Worm (Caenorhabditis elegans) whole organism, young adult: ENCODE results near the gene cpar-1.

Source experiments
- B0336.3 ChIP-seq: fragments of 200-800 bp; sonication (Bioruptor generic); IDR thresholded peaks from 2 replicates; pipeline ENCODE4 v1.3.6; 2022; ENCODE audit warnings: missing genetic modification characterization, missing compliant biosample characterization
- F37B4.10 ChIP-seq: fragments of 200-800 bp; sonication (Bioruptor generic); IDR thresholded peaks from 2 replicates; pipeline ENCODE4 v1.3.6; 2022; ENCODE audit warnings: missing genetic modification characterization, missing compliant biosample characterization
- F52B5.7 ChIP-seq: sonication (generic microtip); optimal IDR thresholded peaks from 2 replicates; lab custom pipeline; 2016; ENCODE audit warnings: mild to moderate bottlenecking, missing genetic modification characterization, missing compliant biosample characterization
- Y95B8A.8 ChIP-seq: fragments of 200-800 bp; sonication (Bioruptor generic); IDR thresholded peaks from 2 replicates; pipeline ENCODE4 v1.3.6; 2022; ENCODE audit warnings: missing genetic modification reagents, missing genetic modification characterization, missing compliant biosample characterization
- ceh-27 ChIP-seq: fragments of 200-800 bp; sonication (Bioruptor generic); optimal IDR thresholded peaks from 2 replicates; lab custom pipeline; 2018; ENCODE audit warnings: mild to moderate bottlenecking, missing genetic modification characterization, moderate library complexity, missing compliant biosample characterization
- ceh-91 ChIP-seq: fragments of 200-800 bp; sonication (Bioruptor generic); IDR thresholded peaks from 2 replicates; pipeline ENCODE4 v1.3.6; 2022; ENCODE audit warnings: missing genetic modification reagents, missing genetic modification characterization, missing compliant biosample characterization
- chd-7 ChIP-seq: sonication (generic microtip); optimal IDR thresholded peaks from 2 replicates; lab custom pipeline; 2016; ENCODE audit warnings: mild to moderate bottlenecking, missing genetic modification characterization, moderate library complexity, missing compliant biosample characterization
- efl-1 ChIP-seq: fragments of 150-350 bp; optimal IDR thresholded peaks from 2 replicates; lab custom pipeline; 2014; ENCODE audit warnings: missing biosample characterization, missing genetic modification reagents, missing genetic modification characterization
- egl-18 ChIP-seq: fragments of 200-800 bp; sonication (Bioruptor generic); IDR thresholded peaks from 2 replicates; pipeline ENCODE4 v1.3.6; 2022; ENCODE audit warnings: missing genetic modification reagents, missing genetic modification characterization, missing compliant biosample characterization
- hmg-1.2 ChIP-seq: fragments of 200-800 bp; sonication (Bioruptor generic); IDR thresholded peaks from 2 replicates; pipeline ENCODE4 v1.3.6; 2022; ENCODE audit warnings: missing genetic modification reagents, missing genetic modification characterization, missing compliant biosample characterization
- hrde-1 ChIP-seq: sonication (generic microtip); optimal IDR thresholded peaks from 2 replicates; lab custom pipeline; 2016; ENCODE audit warnings: missing genetic modification characterization, mild to moderate bottlenecking, missing compliant biosample characterization, moderate library complexity, missing genotype, missing genetic modification reagents, borderline replicate concordance
- lin-35 ChIP-seq, 3 experiments: fragments of 150-350 bp in 2 of 3; sonication (generic microtip) in 1 of 3; optimal IDR thresholded peaks; 2 replicates each; lab custom pipeline; 2014 to 2018; ENCODE audit warnings: missing biosample characterization in 3 of 3, missing genetic modification characterization in 3 of 3, missing genetic modification reagents in 3 of 3
- lin-54 ChIP-seq: fragments of 200-800 bp; sonication (Bioruptor generic); optimal IDR thresholded peaks from 2 replicates; lab custom pipeline; 2018; ENCODE audit warnings: mild to moderate bottlenecking, missing genetic modification characterization, missing compliant biosample characterization
- mcd-1 ChIP-seq: fragments of 200-800 bp; sonication (Bioruptor generic); IDR thresholded peaks from 2 replicates; pipeline ENCODE4 v1.3.6; 2022; ENCODE audit warnings: missing genetic modification reagents, missing genetic modification characterization, missing compliant biosample characterization
- nhr-27 ChIP-seq: fragments of 200-800 bp; sonication (Bioruptor generic); optimal IDR thresholded peaks from 2 replicates; lab custom pipeline; 2018; ENCODE audit warnings: mild to moderate bottlenecking, missing genetic modification characterization, moderate library complexity, missing compliant biosample characterization
- nhr-80 ChIP-seq: sonication (generic microtip); optimal IDR thresholded peaks from 2 replicates; lab custom pipeline; 2016; ENCODE audit warnings: missing genetic modification characterization, missing compliant biosample characterization
- snpc-1.1 ChIP-seq: sonication (generic microtip); optimal IDR thresholded peaks from 2 replicates; lab custom pipeline; 2017; ENCODE audit warnings: missing genetic modification characterization, mild to moderate bottlenecking, missing compliant biosample characterization, antibody characterized with exemption, moderate library complexity, missing genotype, missing genetic modification reagents; ENCODE audit not compliant: insufficient read depth
- tbp1 ChIP-seq: fragments of 200-800 bp; sonication (Bioruptor generic); optimal IDR thresholded peaks from 2 replicates; lab custom pipeline; 2018; ENCODE audit warnings: mild to moderate bottlenecking, missing genetic modification characterization, missing compliant biosample characterization
- unc-62 ChIP-seq: fragments of 150-350 bp; optimal IDR thresholded peaks from 2 replicates; lab custom pipeline; 2014; ENCODE audit warnings: missing biosample characterization, missing genetic modification reagents, missing genetic modification characterization

Gene cpar-1

DNA sequence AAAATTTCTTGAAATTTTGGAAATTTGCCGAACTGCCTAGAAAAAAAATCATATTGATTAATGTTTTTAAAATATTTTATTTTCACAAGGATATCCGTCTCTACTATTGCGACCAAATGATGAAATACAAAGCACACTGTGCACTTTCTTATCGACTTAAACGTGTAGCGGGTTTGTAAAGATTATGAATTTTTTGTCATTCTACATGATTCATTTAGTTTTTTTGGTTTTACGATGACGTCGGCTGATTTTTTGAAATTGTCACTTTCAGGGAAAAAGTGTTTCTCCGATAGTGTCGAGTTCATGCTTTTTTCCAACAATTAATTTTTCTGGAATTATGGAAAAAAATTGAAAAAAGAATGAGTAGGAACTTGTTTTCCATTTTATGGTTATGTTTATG is 42.7 kb downstream of the cpar-1 start:
- TF ChIP-seq nhr-80 (tag; lab: Kevin White, UChicago) (peak; percentile 53), lin-54 (GFP tag; lab: Kevin White, UChicago) (no peak)

- no peak for TF ChIP-seq chd-7 (tag; lab: Kevin White, UChicago)
- no peak for TF ChIP-seq snpc-1.1 (tag; lab: Kevin White, UChicago)
- no peak for TF ChIP-seq lin-54 (GFP tag; lab: Kevin White, UChicago)
- no peak for TF ChIP-seq B0336.3 (GFP tag; lab: Robert Waterston, UW)
- no peak for TF ChIP-seq egl-18 (GFP tag; lab: Robert Waterston, UW)
- no peak for TF ChIP-seq nhr-27 (tag; lab: Kevin White, UChicago)
- no peak for TF ChIP-seq tbp1 (GFP tag; lab: Kevin White, UChicago)
- TF ChIP-seq ceh-91 = no peak
- TF ChIP-seq hrde-1 (tag; lab: Kevin White, UChicago) = no peak
- TF ChIP-seq nhr-80 (tag; lab: Kevin White, UChicago) = no peak
- no peak for TF ChIP-seq F52B5.7
- no peak for TF ChIP-seq efl-1 (GFP tag; lab: Kevin White, UChicago)
- TF ChIP-seq hmg-1.2 (GFP tag; lab: Robert Waterston, UW) = no peak
- TF ChIP-seq Y95B8A.8 (GFP tag; lab: Robert Waterston, UW) = no peak
- TF ChIP-seq unc-62 (GFP tag; lab: Kevin White, UChicago) = no peak
These were observed 48.7 kb downstream of the cpar-1 start for ce11 chrIII:9482423-9482993.

DNA sequence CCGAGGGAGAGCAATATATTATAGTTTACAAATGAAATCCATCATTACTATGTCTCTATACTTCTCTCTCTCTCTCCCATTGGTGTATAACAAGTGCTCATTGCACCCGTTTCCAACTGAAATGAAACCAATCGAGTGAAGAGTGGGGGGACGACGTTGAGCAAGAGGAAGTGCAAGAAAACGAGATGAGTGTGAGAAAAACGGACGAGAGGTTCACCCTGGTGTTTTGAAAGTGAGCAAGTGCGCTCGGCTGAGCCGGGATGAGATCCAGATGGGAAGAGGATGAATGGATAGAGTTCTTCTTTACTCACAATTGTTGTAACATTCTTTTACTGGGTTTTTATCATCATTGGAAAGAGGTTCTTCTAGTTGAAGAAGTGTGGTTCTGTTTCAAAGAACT is 49.9 kb downstream of the cpar-1 start:
- TF ChIP-seq lin-35 (GFP tag; optimal IDR thresholded peaks at IDR 0.05; lab: Kevin White, UChicago) (peak in 1 of 3 experiments; percentile 19), mcd-1 (GFP tag; lab: Robert Waterston, UW) (0 out of 2 replicates have a peak, but pooled peaks have one; percentile 25), F37B4.10 (GFP tag; lab: Robert Waterston, UW) (no peak), ceh-27 (GFP tag; lab: Kevin White, UChicago) (peak; percentile 20)
